Worm (Caenorhabditis elegans) whole organism, mixed stage, embryonic: ENCODE data around the gene clec-191.

Experiments
- M03D4.4 ChIP-seq: sonication (generic microtip); optimal IDR thresholded peaks from 2 replicates; lab custom pipeline; 2017; ENCODE audit warnings: mild to moderate bottlenecking, missing genetic modification characterization, missing compliant biosample characterization
- bed-3 ChIP-seq: fragments of 200-800 bp; sonication (Bioruptor generic); optimal IDR thresholded peaks from 3 replicates; lab custom pipeline; 2018; ENCODE audit warnings: mild to moderate bottlenecking, missing genetic modification characterization, moderate library complexity, missing compliant biosample characterization
- blmp-1 ChIP-seq: fragments of 150-350 bp; optimal IDR thresholded peaks from 2 replicates; lab custom pipeline; 2014; ENCODE audit warnings: missing biosample characterization, missing genetic modification characterization
- ceh-39 ChIP-seq: fragments of 150-350 bp; optimal IDR thresholded peaks from 2 replicates; lab custom pipeline; 2014; ENCODE audit warnings: missing biosample characterization, missing genetic modification characterization
- ceh-43 ChIP-seq: fragments of 200-800 bp; sonication (Bioruptor generic); optimal IDR thresholded peaks from 2 replicates; lab custom pipeline; 2018; ENCODE audit warnings: mild to moderate bottlenecking, missing genetic modification characterization, moderate library complexity, missing compliant biosample characterization
- ceh-83 ChIP-seq: fragments of 200-800 bp; sonication (Bioruptor generic); optimal IDR thresholded peaks from 2 replicates; lab custom pipeline; 2018; ENCODE audit warnings: mild to moderate bottlenecking, missing genetic modification characterization, missing compliant biosample characterization
- ces-1 ChIP-seq: fragments of 150-350 bp; optimal IDR thresholded peaks from 2 replicates; lab custom pipeline; 2014; ENCODE audit warnings: missing biosample characterization, missing genetic modification reagents, missing genetic modification characterization
- cnd-1 ChIP-seq: fragments of 200-800 bp; sonication (Bioruptor generic); optimal IDR thresholded peaks from 2 replicates; lab custom pipeline; 2018; ENCODE audit warnings: mild to moderate bottlenecking, missing genetic modification characterization, missing compliant biosample characterization
- elt-1 ChIP-seq: sonication (generic microtip); optimal IDR thresholded peaks from 2 replicates; lab custom pipeline; 2017; ENCODE audit warnings: missing genetic modification characterization, mild to moderate bottlenecking, missing compliant biosample characterization, antibody characterized with exemption, moderate library complexity, borderline replicate concordance; ENCODE audit not compliant: insufficient read depth
- elt-3 ChIP-seq: fragments of 150-350 bp; optimal IDR thresholded peaks from 2 replicates; lab custom pipeline; 2014; ENCODE audit warnings: missing biosample characterization, missing genetic modification characterization
- hlh-1 ChIP-seq: fragments of 150-350 bp; optimal IDR thresholded peaks from 2 replicates; lab custom pipeline; 2014; ENCODE audit warnings: missing biosample characterization, missing genetic modification reagents, missing genetic modification characterization
- lin-13 ChIP-seq: fragments of 150-350 bp; optimal IDR thresholded peaks from 2 replicates; lab custom pipeline; 2014; ENCODE audit warnings: missing biosample characterization, missing genetic modification characterization
- lin-32 ChIP-seq: fragments of 200-800 bp; sonication (Bioruptor generic); optimal IDR thresholded peaks from 2 replicates; lab custom pipeline; 2018; ENCODE audit warnings: mild to moderate bottlenecking, missing genetic modification characterization, missing compliant biosample characterization
- lsy-2 ChIP-seq: fragments of 150-350 bp; optimal IDR thresholded peaks from 2 replicates; lab custom pipeline; 2014; ENCODE audit warnings: missing biosample characterization, missing genetic modification characterization
- mab-5 ChIP-seq: fragments of 150-350 bp; optimal IDR thresholded peaks from 2 replicates; lab custom pipeline; 2014; ENCODE audit warnings: missing biosample characterization, missing genetic modification characterization
- mep-1 ChIP-seq: fragments of 150-350 bp; optimal IDR thresholded peaks from 2 replicates; lab custom pipeline; 2017; ENCODE audit warnings: missing biosample characterization, missing genetic modification reagents, missing genetic modification characterization, inconsistent platforms
- nhr-12 ChIP-seq: fragments of 150-350 bp; optimal IDR thresholded peaks from 2 replicates; lab custom pipeline; 2014; ENCODE audit warnings: missing biosample characterization, missing genetic modification characterization
- nhr-2 ChIP-seq: fragments of 150-350 bp; optimal IDR thresholded peaks from 2 replicates; lab custom pipeline; 2014; ENCODE audit warnings: missing biosample characterization, missing genetic modification characterization
- nhr-237 ChIP-seq: fragments of 150-350 bp; optimal IDR thresholded peaks from 2 replicates; lab custom pipeline; 2014; ENCODE audit warnings: missing biosample characterization, missing genetic modification characterization
- nhr-28 ChIP-seq: fragments of 150-350 bp; optimal IDR thresholded peaks from 2 replicates; lab custom pipeline; 2014; ENCODE audit warnings: missing biosample characterization, missing genetic modification characterization
- nhr-76 ChIP-seq: sonication (generic microtip); optimal IDR thresholded peaks from 2 replicates; lab custom pipeline; 2017; ENCODE audit warnings: missing biosample characterization, missing genetic modification characterization
- pha-4 ChIP-seq: fragments of 150-350 bp; optimal IDR thresholded peaks from 2 replicates; lab custom pipeline; 2018; ENCODE audit warnings: missing biosample characterization, missing genetic modification reagents, missing genetic modification characterization
- sem-2 ChIP-seq: fragments of 200-800 bp; sonication (Bioruptor generic); optimal IDR thresholded peaks from 2 replicates; lab custom pipeline; 2018; ENCODE audit warnings: mild to moderate bottlenecking, missing genetic modification characterization, missing compliant biosample characterization
- snpc-4 ChIP-seq: fragments of 150-350 bp; optimal IDR thresholded peaks from 2 replicates; lab custom pipeline; 2014; ENCODE audit warnings: missing biosample characterization, missing genetic modification characterization
- tbx-8 ChIP-seq: fragments of 200-800 bp; sonication (Bioruptor generic); optimal IDR thresholded peaks from 2 replicates; lab custom pipeline; 2018; ENCODE audit warnings: mild to moderate bottlenecking, missing genetic modification characterization, moderate library complexity, missing compliant biosample characterization
- unc-120 ChIP-seq: sonication (generic microtip); optimal IDR thresholded peaks from 2 replicates; lab custom pipeline; 2017; ENCODE audit warnings: missing genetic modification characterization, missing compliant biosample characterization; ENCODE audit not compliant: poor library complexity, severe bottlenecking
- unc-39 ChIP-seq: fragments of 150-350 bp; optimal IDR thresholded peaks from 2 replicates; lab custom pipeline; 2014; ENCODE audit warnings: missing biosample characterization, missing genetic modification characterization
- unc-62 ChIP-seq: fragments of 150-350 bp; optimal IDR thresholded peaks from 2 replicates; lab custom pipeline; 2014; ENCODE audit warnings: missing biosample characterization, missing genetic modification reagents, missing genetic modification characterization
- zip-8 ChIP-seq: fragments of 150-350 bp; optimal IDR thresholded peaks from 2 replicates; lab custom pipeline; 2014; ENCODE audit warnings: missing biosample characterization, missing genetic modification characterization
- ztf-11 ChIP-seq: fragments of 150-350 bp; optimal IDR thresholded peaks from 2 replicates; lab custom pipeline; 2014; ENCODE audit warnings: missing biosample characterization, missing genetic modification characterization

The clec-191 gene

DNA sequence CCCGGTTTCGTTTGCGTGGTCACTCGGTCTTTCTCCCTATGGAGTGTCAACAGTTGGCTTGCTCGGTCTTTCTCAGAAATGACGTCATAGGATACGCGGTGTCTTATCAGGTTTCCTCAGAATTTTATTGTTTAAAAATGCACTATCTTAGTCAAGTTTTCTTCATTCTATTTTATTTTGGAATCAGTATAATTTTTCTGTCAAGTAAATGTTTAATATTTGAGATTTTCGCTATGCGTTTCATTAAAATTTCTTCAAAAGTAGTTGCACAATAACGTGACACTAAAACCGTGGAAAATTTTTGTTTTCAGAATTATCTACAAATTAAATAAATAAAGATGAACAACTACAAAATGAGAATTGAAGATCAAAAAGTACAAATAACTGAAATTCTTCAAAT, 23.2 kb downstream of the clec-191 start, which contains the start of gene hlh-31:
TSS of gene hlh-31 (plus strand) at position 301 of the 400 bp plus-strand sequence.
- TF ChIP-seq unc-120 (tag; lab: Kevin White, UChicago) (no peak), zip-8 (peak; percentile 8), sem-2 (GFP tag; lab: Kevin White, UChicago) (no peak)

ce11 chrIV:16254464-16254863, 26.1 kb downstream of the clec-191 start, which contains the start of gene hlh-17:
hlh-17 (plus strand) TSS chrIV:16254764.
- TF ChIP-seq lin-32 (GFP tag; lab: Kevin White, UChicago) (no peak), blmp-1 (tag; lab: Kevin White, UChicago) (no peak), ceh-83 (GFP tag; lab: Kevin White, UChicago) (no peak), mab-5 (tag; lab: Kevin White, UChicago) (no peak), lsy-2 (tag; lab: Kevin White, UChicago) (no peak), ztf-11 (no peak), ceh-39 (tag; lab: Kevin White, UChicago) (no peak), M03D4.4 (tag; lab: Kevin White, UChicago) (no peak), nhr-237 (tag; lab: Kevin White, UChicago) (no peak), nhr-2 (tag; lab: Kevin White, UChicago) (no peak), snpc-4 (tag; lab: Kevin White, UChicago) (no peak), mep-1 (no peak), bed-3 (no peak), tbx-8 (no peak), elt-1 (tag; lab: Kevin White, UChicago) (no peak)
- TF ChIP-seq, all 35 proteins: peak for 0

- TF ChIP-seq mab-5 (tag; lab: Kevin White, UChicago), result no peak
- TF ChIP-seq nhr-76 (tag; lab: Kevin White, UChicago), result no peak
Measured at ce11 chrIV:16247131-16247530, 33.4 kb downstream of the clec-191 start, which contains the start of gene F38C2.1. F38C2.1 (plus strand) TSS chrIV:16247431.

- TF ChIP-seq ceh-83 (GFP tag; lab: Kevin White, UChicago), result no peak
- TF ChIP-seq lsy-2 (tag; lab: Kevin White, UChicago), result no peak
- no peak for TF ChIP-seq unc-39 (tag; lab: Kevin White, UChicago)
- no peak for TF ChIP-seq nhr-12 (tag; lab: Kevin White, UChicago)
- TF ChIP-seq sem-2 (GFP tag; lab: Kevin White, UChicago), result no peak
- TF ChIP-seq nhr-76 (tag; lab: Kevin White, UChicago), result no peak
- no peak for TF ChIP-seq nhr-28
- no peak for TF ChIP-seq ceh-43
- no peak for TF ChIP-seq elt-3 (tag; lab: Kevin White, UChicago)
- no peak for TF ChIP-seq M03D4.4 (tag; lab: Kevin White, UChicago)
- no peak for TF ChIP-seq unc-62 (GFP tag; lab: Kevin White, UChicago)
- TF ChIP-seq mep-1, result no peak
- no peak for TF ChIP-seq cnd-1 (tag; lab: Kevin White, UChicago)
- TF ChIP-seq ces-1 (GFP tag; lab: Kevin White, UChicago), result no peak
- TF ChIP-seq ceh-39 (tag; lab: Kevin White, UChicago), result no peak
- no peak for TF ChIP-seq pha-4 (tag; lab: Kevin White, UChicago)
- no peak for TF ChIP-seq unc-120 (tag; lab: Kevin White, UChicago)
- TF ChIP-seq blmp-1 (tag; lab: Kevin White, UChicago), result no peak
- TF ChIP-seq lin-32 (GFP tag; lab: Kevin White, UChicago), result no peak
Measured at ce11 chrIV:16238555-16238954, 42.0 kb downstream of the clec-191 start, which contains the start of gene srw-61. srw-61 (minus strand) TSS chrIV:16238655.

DNA sequence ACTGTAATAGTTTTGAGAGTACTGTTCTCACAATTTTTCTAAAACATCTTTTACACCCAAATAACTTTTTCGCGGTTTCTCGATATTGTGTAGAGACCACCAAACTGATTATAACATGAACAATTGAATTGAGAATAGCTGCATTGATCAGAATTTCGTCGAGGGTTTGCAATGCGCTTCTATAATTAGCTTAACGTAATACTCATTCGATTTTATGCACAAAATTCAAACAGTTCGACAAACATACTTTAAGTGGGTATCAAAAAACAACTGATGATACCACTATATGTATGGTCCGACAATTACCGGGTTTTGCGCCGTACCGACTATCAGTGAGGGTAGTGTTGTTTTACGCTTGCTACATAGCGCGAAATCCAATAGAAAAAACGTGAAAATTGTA, 43.7 kb downstream of the clec-191 start:
- no peak for TF ChIP-seq ces-1 (GFP tag; lab: Kevin White, UChicago)
- TF ChIP-seq elt-1 (tag; lab: Kevin White, UChicago), result no peak
- TF ChIP-seq cnd-1 (tag; lab: Kevin White, UChicago), result no peak
- TF ChIP-seq lin-13, result no peak
- no peak for TF ChIP-seq pha-4 (tag; lab: Kevin White, UChicago)
- TF ChIP-seq hlh-1 (tag; lab: Kevin White, UChicago), result no peak
- TF ChIP-seq mep-1, result no peak
- TF ChIP-seq mab-5 (tag; lab: Kevin White, UChicago), result no peak
- TF ChIP-seq nhr-28, result no peak
- no peak for TF ChIP-seq nhr-76 (tag; lab: Kevin White, UChicago)
- TF ChIP-seq M03D4.4 (tag; lab: Kevin White, UChicago), result no peak
